Fruit fly (Drosophila melanogaster): ENCODE measurements around the gene Aven.

Aven gene

dm6 chrX:12595610-12596336 lies 33.7 kb downstream of the Aven start, which contains the start of the genes CG1824 and Sec16 (continued):
- peak; percentile 45 for TF ChIP-seq CG12659 (GFP tag; optimal IDR thresholded peaks at IDR 0.05)
- peak; percentile 29 for TF ChIP-seq dmrt11E (tag; optimal IDR thresholded peaks at IDR 0.05)
- 0 out of 3 replicates have a peak, but pooled peaks have one; percentile 22 for TF ChIP-seq CG11695 (GFP tag; IDR thresholded peaks at IDR 0.05)
- TF ChIP-seq CG31224 (GFP tag; IDR thresholded peaks at IDR 0.05): no peak
- no peak for TF ChIP-seq CG17359 (tag; optimal IDR thresholded peaks at IDR 0.05)
- TF ChIP-seq Aef1 (GFP tag; IDR thresholded peaks at IDR 0.05): no peak
- TF ChIP-seq Oaz (GFP tag; IDR thresholded peaks at IDR 0.05): no peak
- TF ChIP-seq CG8944 (GFP tag; optimal IDR thresholded peaks at IDR 0.05): no peak
- no peak for TF ChIP-seq CG2889 (GFP tag; IDR thresholded peaks at IDR 0.05)
- peak; percentile 2 for TF ChIP-seq maf-S (GFP tag; optimal IDR thresholded peaks at IDR 0.05)
- TF ChIP-seq pita (GFP tag; optimal IDR thresholded peaks at IDR 0.05): no peak
- no peak for TF ChIP-seq crc (GFP tag; optimal IDR thresholded peaks at IDR 0.05)
- TF ChIP-seq prd (optimal IDR thresholded peaks at IDR 0.05): no peak
- peak; percentile 35; the same call in 1 of the 3 replicates for TF ChIP-seq prd (GFP tag; IDR thresholded peaks at IDR 0.05)
- no peak for TF ChIP-seq CG42726 (GFP tag; IDR thresholded peaks at IDR 0.05; ENCODE audit: partially characterized antibody)
- no peak for TF ChIP-seq CG32772 (GFP tag; IDR thresholded peaks at IDR 0.05)
- no peak for TF ChIP-seq scrt (GFP tag; optimal IDR thresholded peaks at IDR 0.05)
- peak; percentile 49 for TF ChIP-seq unc-4 (GFP tag; IDR thresholded peaks at IDR 0.05; ENCODE audit: partially characterized antibody)
- no peak for TF ChIP-seq YL-1 (GFP tag; optimal IDR thresholded peaks at IDR 0.05)
- no peak for TF ChIP-seq gsb-n (tag; optimal IDR thresholded peaks at IDR 0.05)
- TF ChIP-seq Mrtf (GFP tag; IDR thresholded peaks at IDR 0.05): no peak
- TF ChIP-seq kah (GFP tag; optimal IDR thresholded peaks at IDR 0.05): no peak
- no peak for TF ChIP-seq CG13894 (tag; optimal IDR thresholded peaks at IDR 0.05)
- peak; percentile 42 for TF ChIP-seq lilli (GFP tag; optimal IDR thresholded peaks at IDR 0.05)
- no peak for TF ChIP-seq E2f1 (GFP tag; IDR thresholded peaks at IDR 0.05)
- no peak for TF ChIP-seq h (optimal IDR thresholded peaks at IDR 0.05)
- TF ChIP-seq CG8765 (GFP tag; IDR thresholded peaks at IDR 0.05): no peak
- TF ChIP-seq CG2116 (GFP tag; optimal IDR thresholded peaks at IDR 0.05): no peak
- no peak for TF ChIP-seq Poxn (GFP tag; IDR thresholded peaks at IDR 0.05)
- no peak for TF ChIP-seq seq (GFP tag; IDR thresholded peaks at IDR 0.05)
- TF ChIP-seq ATbp (GFP tag; optimal IDR thresholded peaks at IDR 0.05): no peak
- TF ChIP-seq Doc2 (GFP tag; IDR thresholded peaks at IDR 0.05): no peak
- peak; percentile 24 for TF ChIP-seq mam (GFP tag; optimal IDR thresholded peaks at IDR 0.05)
- TF ChIP-seq CG31388 (GFP tag; optimal IDR thresholded peaks at IDR 0.05): no peak
- no peak for TF ChIP-seq CG4820 (GFP tag; optimal IDR thresholded peaks at IDR 0.05)
- no peak for TF ChIP-seq Lpt (GFP tag; optimal IDR thresholded peaks at IDR 0.05)
- TF ChIP-seq fd96Cb (tag; optimal IDR thresholded peaks at IDR 0.05): peak; percentile 23
- no peak for TF ChIP-seq hkb (optimal IDR thresholded peaks at IDR 0.05)
- no peak for TF ChIP-seq hkb (GFP tag; IDR thresholded peaks at IDR 0.05)
- no peak for TF ChIP-seq CG8478 (optimal IDR thresholded peaks at IDR 0.05)
- TF ChIP-seq CG11696 (GFP tag; IDR thresholded peaks at IDR 0.05): no peak
- TF ChIP-seq dati (GFP tag; IDR thresholded peaks at IDR 0.05): no peak
- TF ChIP-seq CG10431 (GFP tag; optimal IDR thresholded peaks at IDR 0.05): peak; percentile 13
- peak; percentile 68 for TF ChIP-seq CG30403 (GFP tag; optimal IDR thresholded peaks at IDR 0.05)
- no peak for TF ChIP-seq Hmx (GFP tag; optimal IDR thresholded peaks at IDR 0.05)
- no peak for TF ChIP-seq stwl (tag; optimal IDR thresholded peaks at IDR 0.05)
- TF ChIP-seq nmo (GFP tag; optimal IDR thresholded peaks at IDR 0.05): peak; percentile 70
- TF ChIP-seq z (GFP tag; IDR thresholded peaks at IDR 0.05): no peak
- TF ChIP-seq CG10565 (GFP tag; optimal IDR thresholded peaks at IDR 0.05): no peak
- TF ChIP-seq CG17612 (GFP tag; IDR thresholded peaks at IDR 0.05): no peak
- no peak for TF ChIP-seq sens-2 (GFP tag; IDR thresholded peaks at IDR 0.05)
- no peak for TF ChIP-seq tup (GFP tag; optimal IDR thresholded peaks at IDR 0.05)
- TF ChIP-seq CG12071 (GFP tag; optimal IDR thresholded peaks at IDR 0.05): no peak
